Worm (Caenorhabditis elegans) whole organism, young adult: ENCODE results near the gene Y102A5C.2.

Source experiments
- cebp-2 ChIP-seq: fragments of 200-800 bp; sonication (Bioruptor generic); IDR thresholded peaks from 2 replicates; pipeline ENCODE4 v1.3.6; 2022; ENCODE audit warnings: missing genetic modification characterization, missing compliant biosample characterization
- gei-17 ChIP-seq: fragments of 200-800 bp; sonication (Bioruptor generic); optimal IDR thresholded peaks from 2 replicates; lab custom pipeline; 2018; ENCODE audit warnings: mild to moderate bottlenecking, missing genetic modification characterization, missing compliant biosample characterization
- pha-4 ChIP-seq: fragments of 150-350 bp; sonication (generic microtip); optimal IDR thresholded peaks from 2 replicates; lab custom pipeline; 2014; ENCODE audit warnings: missing biosample characterization, missing genetic modification reagents, missing genetic modification characterization
- sea-2 ChIP-seq: fragments of 200-800 bp; sonication (Bioruptor generic); IDR thresholded peaks from 2 replicates; pipeline ENCODE4 v1.3.6; 2022; ENCODE audit warnings: missing genetic modification characterization, missing compliant biosample characterization
- ztf-18 ChIP-seq: sonication (generic microtip); optimal IDR thresholded peaks from 2 replicates; lab custom pipeline; 2016; ENCODE audit warnings: missing genotype, mild to moderate bottlenecking, missing genetic modification characterization, missing compliant biosample characterization

- TF ChIP-seq sea-2 (GFP tag; lab: Robert Waterston, UW) (no peak), cebp-2 (GFP tag; lab: Robert Waterston, UW) (no peak), pha-4 (tag; lab: Kevin White, UChicago) (no peak), gei-17 (GFP tag; lab: Kevin White, UChicago) (no peak), ztf-18 (tag; lab: Kevin White, UChicago) (no peak)
Observed at ce11 chrV:16956229-16956628, 37.7 kb downstream of the Y102A5C.2 start, which contains the start of gene clec-239.
